Fruit fly (Drosophila melanogaster) whole organism, embryonic: ENCODE data around the gene CG10333.

Experiments used
- ATbp ChIP-seq: fragments of 200-800 bp; sonication (Bioruptor generic); optimal IDR thresholded peaks from 2 replicates; lab custom pipeline; 2017; ENCODE audit warnings: missing biosample characterization, mild to moderate bottlenecking, missing genetic modification characterization, missing genetic modification reagents
- Atf-2 ChIP-seq: fragments of 200-800 bp; sonication (Bioruptor generic); optimal IDR thresholded peaks from 2 replicates; lab custom pipeline; 2016; ENCODE audit warnings: missing biosample characterization, missing genetic modification characterization
- CG11093 ChIP-seq: fragments of 200-800 bp; sonication (Bioruptor generic); IDR thresholded peaks from 3 replicates; pipeline ENCODE4 v1.3.6; 2022; ENCODE audit warnings: missing biosample characterization, missing genetic modification characterization
- CG12155 ChIP-seq: fragments of 200-800 bp; sonication (Bioruptor generic); optimal IDR thresholded peaks from 3 replicates; lab custom pipeline; 2016; ENCODE audit warnings: missing biosample characterization, missing genetic modification characterization
- CG12299 ChIP-seq: fragments of 200-800 bp; sonication (Bioruptor generic); optimal IDR thresholded peaks from 2 replicates; lab custom pipeline; 2018; ENCODE audit warnings: missing biosample characterization, mild to moderate bottlenecking, missing genetic modification characterization
- CG14710 ChIP-seq: fragments of 200-800 bp; sonication (Bioruptor generic); optimal IDR thresholded peaks from 3 replicates; lab custom pipeline; 2019; ENCODE audit warnings: missing biosample characterization, mild to moderate bottlenecking, missing genetic modification characterization, moderate library complexity
- CG16863 ChIP-seq: fragments of 200-800 bp; sonication (Bioruptor generic); optimal IDR thresholded peaks from 3 replicates; lab custom pipeline; 2016; ENCODE audit warnings: missing biosample characterization, missing genetic modification characterization
- CG17385 ChIP-seq: fragments of 200-800 bp; sonication (Bioruptor generic); optimal IDR thresholded peaks from 3 replicates; lab custom pipeline; 2018; ENCODE audit warnings: missing biosample characterization, mild to moderate bottlenecking, missing genetic modification characterization
- CG17568 ChIP-seq: fragments of 200-800 bp; sonication (Bioruptor generic); optimal IDR thresholded peaks from 2 replicates; lab custom pipeline; 2018; ENCODE audit warnings: missing biosample characterization, mild to moderate bottlenecking, missing genetic modification characterization, moderate library complexity
- CG17912 ChIP-seq: fragments of 200-800 bp; sonication (Bioruptor generic); optimal IDR thresholded peaks from 2 replicates; lab custom pipeline; 2018; ENCODE audit warnings: missing biosample characterization, mild to moderate bottlenecking, missing genetic modification characterization
- CG2712 ChIP-seq: fragments of 200-800 bp; optimal IDR thresholded peaks from 3 replicates; lab custom pipeline; 2019; ENCODE audit warnings: missing biosample characterization, mild to moderate bottlenecking, missing genetic modification characterization, moderate library complexity
- CG32772 ChIP-seq: fragments of 200-800 bp; sonication (Bioruptor generic); IDR thresholded peaks from 2 replicates; pipeline ENCODE4 v1.3.6; 2022; ENCODE audit warnings: missing biosample characterization, missing genetic modification characterization
- CG3847 ChIP-seq: fragments of 200-800 bp; sonication (Bioruptor generic); IDR thresholded peaks from 2 replicates; pipeline ENCODE4 v1.3.6; 2022; ENCODE audit warnings: missing biosample characterization, missing genetic modification characterization
- CG4424 ChIP-seq: fragments of 200-800 bp; sonication (Bioruptor generic); optimal IDR thresholded peaks from 3 replicates; lab custom pipeline; 2016; ENCODE audit warnings: missing biosample characterization, missing genetic modification characterization
- CG6272 ChIP-seq: fragments of 200-800 bp; sonication (Bioruptor generic); IDR thresholded peaks from 2 replicates; pipeline ENCODE4 v1.3.6; 2022; ENCODE audit warnings: missing biosample characterization, missing genetic modification characterization
- CG6791 ChIP-seq: fragments of 200-800 bp; sonication (Bioruptor generic); IDR thresholded peaks from 3 replicates; pipeline ENCODE4 v1.3.6; 2022; ENCODE audit warnings: missing biosample characterization, missing genetic modification characterization; ENCODE audit not compliant: partially characterized antibody
- CG6854 ChIP-seq: fragments of 200-800 bp; sonication (Bioruptor generic); optimal IDR thresholded peaks from 3 replicates; lab custom pipeline; 2017; ENCODE audit warnings: missing biosample characterization, mild to moderate bottlenecking, missing genetic modification characterization
- CG8924 ChIP-seq: fragments of 200-800 bp; optimal IDR thresholded peaks from 3 replicates; lab custom pipeline; 2019; ENCODE audit warnings: missing biosample characterization, mild to moderate bottlenecking, missing genetic modification characterization, moderate library complexity
- CG9932 ChIP-seq: fragments of 200-800 bp; sonication (Bioruptor generic); IDR thresholded peaks from 2 replicates; pipeline ENCODE4 v1.3.6; 2022; ENCODE audit warnings: missing biosample characterization, missing genetic modification characterization
- CkIIα-i1 ChIP-seq: fragments of 200-800 bp; sonication (Bioruptor generic); IDR thresholded peaks from 2 replicates; pipeline ENCODE4 v1.3.6; 2022; ENCODE audit warnings: missing biosample characterization, missing genetic modification characterization
- Deaf1 ChIP-seq: fragments of 200-800 bp; optimal IDR thresholded peaks from 3 replicates; lab custom pipeline; 2019; ENCODE audit warnings: missing biosample characterization, mild to moderate bottlenecking, missing genetic modification characterization, moderate library complexity
- Ets97D ChIP-seq: fragments of 200-800 bp; sonication (Bioruptor generic); optimal IDR thresholded peaks from 3 replicates; lab custom pipeline; 2016; ENCODE audit warnings: missing biosample characterization, missing genetic modification characterization
- Gug ChIP-seq: fragments of 200-800 bp; sonication (Bioruptor generic); IDR thresholded peaks from 4 replicates; pipeline ENCODE4 v1.3.6; 2022; ENCODE audit warnings: missing biosample characterization, missing genetic modification characterization
- Hey ChIP-seq: fragments of 200-800 bp; sonication (Bioruptor generic); optimal IDR thresholded peaks from 3 replicates; lab custom pipeline; 2018; ENCODE audit warnings: missing biosample characterization, mild to moderate bottlenecking, missing genetic modification characterization
- Hmr ChIP-seq: fragments of 200-800 bp; sonication (Bioruptor generic); optimal IDR thresholded peaks from 3 replicates; lab custom pipeline; 2017; ENCODE audit warnings: mild to moderate bottlenecking, missing biosample characterization, missing genetic modification reagents, missing genetic modification characterization
- Hr3 ChIP-seq: fragments of 200-800 bp; sonication (Bioruptor generic); optimal IDR thresholded peaks from 3 replicates; lab custom pipeline; 2016; ENCODE audit warnings: missing biosample characterization, missing genetic modification characterization
- Lhr ChIP-seq: fragments of 200-800 bp; sonication (Bioruptor generic); optimal IDR thresholded peaks from 3 replicates; lab custom pipeline; 2017; ENCODE audit warnings: mild to moderate bottlenecking, missing biosample characterization, missing genetic modification reagents, missing genetic modification characterization
- NC2β ChIP-seq: fragments of 200-800 bp; sonication (Bioruptor generic); optimal IDR thresholded peaks from 2 replicates; lab custom pipeline; 2016; ENCODE audit warnings: missing biosample characterization, missing genetic modification characterization
- Ptx1 ChIP-seq: fragments of 200-800 bp; sonication (Bioruptor generic); IDR thresholded peaks from 2 replicates; pipeline ENCODE4 v1.3.6; 2022; ENCODE audit warnings: missing biosample characterization, missing genetic modification characterization
- Tbp ChIP-seq: fragments of >200 bp; optimal IDR thresholded peaks from 2 replicates; lab custom pipeline; 2018; ENCODE audit warnings: missing biosample characterization, missing genetic modification characterization
- da ChIP-seq: fragments of 200-800 bp; sonication (Bioruptor generic); optimal IDR thresholded peaks from 2 replicates; lab custom pipeline; 2016; ENCODE audit warnings: missing biosample characterization, missing genetic modification characterization
- disco-r ChIP-seq: fragments of 200-800 bp; sonication (Bioruptor generic); optimal IDR thresholded peaks from 2 replicates; lab custom pipeline; 2016; ENCODE audit warnings: missing biosample characterization, missing genetic modification characterization
- dmrt11E ChIP-seq: fragments of 200-800 bp; sonication (Bioruptor generic); optimal IDR thresholded peaks from 3 replicates; lab custom pipeline; 2018; ENCODE audit warnings: missing biosample characterization, mild to moderate bottlenecking, missing genetic modification characterization, moderate library complexity
- dmrt99B ChIP-seq: fragments of 200-800 bp; sonication (Bioruptor generic); optimal IDR thresholded peaks from 2 replicates; lab custom pipeline; 2018; ENCODE audit warnings: missing biosample characterization, mild to moderate bottlenecking, missing genetic modification characterization, moderate library complexity
- emc ChIP-seq: fragments of 200-800 bp; sonication (Bioruptor generic); optimal IDR thresholded peaks from 2 replicates; lab custom pipeline; 2016; ENCODE audit warnings: missing biosample characterization, missing genetic modification characterization
- ems ChIP-seq: fragments of 200-800 bp; sonication (Bioruptor generic); optimal IDR thresholded peaks from 3 replicates; lab custom pipeline; 2016; ENCODE audit warnings: missing biosample characterization, missing genetic modification characterization
- fd102C ChIP-seq: fragments of 200-800 bp; sonication (Bioruptor generic); optimal IDR thresholded peaks from 2 replicates; lab custom pipeline; 2018; ENCODE audit warnings: missing biosample characterization, mild to moderate bottlenecking, missing genetic modification characterization, moderate library complexity
- fd96Cb ChIP-seq: fragments of 200-800 bp; sonication (Bioruptor generic); optimal IDR thresholded peaks from 2 replicates; lab custom pipeline; 2018; ENCODE audit warnings: missing biosample characterization, mild to moderate bottlenecking, missing genetic modification characterization, moderate library complexity
- gce ChIP-seq: fragments of 200-800 bp; sonication (Bioruptor generic); IDR thresholded peaks from 3 replicates; pipeline ENCODE4 v1.3.6; 2022; ENCODE audit warnings: missing biosample characterization, missing genetic modification characterization
- gt ChIP-seq: fragments of 200-800 bp; sonication (Bioruptor generic); IDR thresholded peaks from 2 replicates; pipeline ENCODE4 v1.3.6; 2022; ENCODE audit warnings: missing biosample characterization, missing genetic modification characterization
- jigr1 ChIP-seq: fragments of 200-800 bp; sonication (Bioruptor generic); IDR thresholded peaks from 3 replicates; pipeline ENCODE4 v1.3.6; 2022; ENCODE audit warnings: missing biosample characterization, missing genetic modification characterization
- kay ChIP-seq: fragments of 200-800 bp; sonication (Bioruptor generic); optimal IDR thresholded peaks from 2 replicates; lab custom pipeline; 2016; ENCODE audit warnings: missing biosample characterization, missing genetic modification characterization
- nom ChIP-seq: fragments of 200-800 bp; sonication (Bioruptor generic); optimal IDR thresholded peaks from 2 replicates; lab custom pipeline; 2017; ENCODE audit warnings: missing biosample characterization, missing genetic modification characterization, mild to moderate bottlenecking, moderate library complexity, missing genetic modification reagents
- p53 ChIP-seq: fragments of 200-800 bp; sonication (Bioruptor generic); optimal IDR thresholded peaks from 2 replicates; lab custom pipeline; 2016; ENCODE audit warnings: missing biosample characterization, missing genetic modification characterization
- pb ChIP-seq: fragments of 200-800 bp; sonication (Bioruptor generic); optimal IDR thresholded peaks from 3 replicates; lab custom pipeline; 2016; ENCODE audit warnings: missing biosample characterization, missing genetic modification characterization
- pros ChIP-seq: fragments of 200-800 bp; sonication (Bioruptor generic); optimal IDR thresholded peaks from 3 replicates; lab custom pipeline; 2019; ENCODE audit warnings: missing biosample characterization, mild to moderate bottlenecking, missing genetic modification characterization, moderate library complexity
- run ChIP-seq: fragments of 200-800 bp; sonication (Bioruptor generic); optimal IDR thresholded peaks from 3 replicates; lab custom pipeline; 2018; ENCODE audit warnings: missing biosample characterization, mild to moderate bottlenecking, missing genetic modification characterization
- sd ChIP-seq: fragments of 200-800 bp; sonication (Bioruptor generic); optimal IDR thresholded peaks from 3 replicates; lab custom pipeline; 2018; ENCODE audit warnings: missing biosample characterization, mild to moderate bottlenecking, missing genetic modification characterization, moderate library complexity
- tll ChIP-seq, 2 experiments: fragments of 200-800 bp in 1 of 2; fragments of >200 bp in 1 of 2; sonication (Bioruptor generic) in 1 of 2; optimal IDR thresholded peaks; 2 replicates each; lab custom pipeline; 2017 to 2019; ENCODE audit warnings: missing biosample characterization in 2 of 2, missing genetic modification characterization in 2 of 2, mild to moderate bottlenecking in 1 of 2, moderate library complexity in 1 of 2
- toy ChIP-seq: fragments of 200-800 bp; sonication (Bioruptor generic); IDR thresholded peaks from 2 replicates; pipeline ENCODE4 v1.3.6; 2022; ENCODE audit warnings: missing biosample characterization, missing genetic modification characterization
- tx ChIP-seq: fragments of 200-800 bp; sonication (Bioruptor generic); optimal IDR thresholded peaks from 2 replicates; lab custom pipeline; 2016; ENCODE audit warnings: missing biosample characterization, missing genetic modification characterization

CG10333 gene

dm6 chr2L:18557965-18558537, 48.6 kb upstream of the CG10333 start (continued):
- peak; percentile 96 for TF ChIP-seq sd (tag; lab: Kevin White, UChicago)
- TF ChIP-seq fd96Cb (tag; lab: Kevin White, UChicago), result peak; percentile 69
- no peak for TF ChIP-seq pros (GFP tag; lab: Kevin White, UChicago)
- TF ChIP-seq gt (GFP tag; lab: Robert Waterston, UW), result no peak
- TF ChIP-seq da (GFP tag; lab: Kevin White, UChicago), result no peak
- TF ChIP-seq CG12299 (tag; lab: Kevin White, UChicago), result peak; percentile 3
- TF ChIP-seq run, result no peak
- TF ChIP-seq CG11093 (GFP tag; lab: Robert Waterston, UW), result peak; percentile 58; the same call in 1 of the 3 replicates
- TF ChIP-seq CG6791 (GFP tag; lab: Robert Waterston, UW), result no peak
- peak; percentile 83 for TF ChIP-seq dmrt99B (tag; lab: Kevin White, UChicago)
- no peak for TF ChIP-seq Atf-2
- TF ChIP-seq nom, result peak; percentile 6
- no peak for TF ChIP-seq p53 (GFP tag; lab: Kevin White, UChicago)
- no peak for TF ChIP-seq Tbp
- peak; percentile 47 for TF ChIP-seq CG17568 (GFP tag; lab: Kevin White, UChicago)
- TF ChIP-seq CG14710, result peak; percentile 38
- TF ChIP-seq CG16863 (GFP tag; lab: Kevin White, UChicago), result no peak
- peak; percentile 58 for TF ChIP-seq kay (GFP tag; lab: Kevin White, UChicago)
- no peak for TF ChIP-seq NC2β
- TF ChIP-seq CG8924 (tag; lab: Kevin White, UChicago), result peak; percentile 80
- peak; percentile 75 for TF ChIP-seq CG3847 (GFP tag; lab: Robert Waterston, UW)
- TF ChIP-seq gce (GFP tag; lab: Robert Waterston, UW), result no peak
- peak; percentile 81 for TF ChIP-seq CG2712 (tag; lab: Kevin White, UChicago)
- no peak for TF ChIP-seq CG17912
- no peak for TF ChIP-seq tll (GFP tag; optimal IDR thresholded peaks at IDR 0.05; lab: Kevin White, UChicago)
- peak; percentile 86 for TF ChIP-seq Hmr (GFP tag; lab: Kevin White, UChicago)
- TF ChIP-seq Lhr (GFP tag; lab: Kevin White, UChicago), result no peak
- peak; percentile 21 for TF ChIP-seq dmrt11E
- TF ChIP-seq emc (GFP tag; lab: Kevin White, UChicago), result no peak
- no peak for TF ChIP-seq pb (GFP tag; lab: Kevin White, UChicago)
- TF ChIP-seq fd102C, result no peak
- peak; percentile 78 for TF ChIP-seq CG32772 (GFP tag; lab: Robert Waterston, UW)
- TF ChIP-seq CG17385 (GFP tag; lab: Kevin White, UChicago), result peak; percentile 65
- TF ChIP-seq Hr3 (GFP tag; lab: Kevin White, UChicago), result peak; percentile 77
- TF ChIP-seq disco-r, result no peak
- no peak for TF ChIP-seq toy
- no peak for TF ChIP-seq jigr1 (GFP tag; lab: Robert Waterston, UW)
- peak; percentile 54 for TF ChIP-seq CG6854
- TF ChIP-seq Ptx1 (GFP tag; lab: Robert Waterston, UW), result peak; percentile 83
- TF ChIP-seq Hey (tag; lab: Kevin White, UChicago), result no peak
- peak; percentile 29 for TF ChIP-seq Deaf1 (tag; lab: Kevin White, UChicago)
- peak; percentile 86 for TF ChIP-seq CG9932 (GFP tag; lab: Robert Waterston, UW)
- TF ChIP-seq ATbp (GFP tag; lab: Kevin White, UChicago), result peak; percentile 74
- peak; percentile 63 for TF ChIP-seq CG12155 (GFP tag; lab: Kevin White, UChicago)
- peak; percentile 62 for TF ChIP-seq CG4424
- TF ChIP-seq ems, result no peak
- TF ChIP-seq CkIIα-i1 (GFP tag; lab: Robert Waterston, UW), result no peak
- no peak for TF ChIP-seq Ets97D (GFP tag; lab: Kevin White, UChicago)
- peak; percentile 31 for TF ChIP-seq tx
- no peak for TF ChIP-seq Gug (GFP tag; lab: Robert Waterston, UW)
- TF ChIP-seq CG6272 (GFP tag; lab: Robert Waterston, UW), result no peak; the same call in 1 of the 2 replicates
